Fruit fly (Drosophila melanogaster) whole organism, wandering third instar larva: ENCODE measurements around the gene CG32365.

Experiments used
- Abd-B ChIP-seq: fragments of >200 bp; optimal IDR thresholded peaks from 2 replicates; lab custom pipeline; 2017; ENCODE audit warnings: missing biosample characterization, missing genetic modification characterization
- CG32264 ChIP-seq: fragments of 200-800 bp; sonication (Bioruptor generic); optimal IDR thresholded peaks from 2 replicates; lab custom pipeline; 2016; ENCODE audit warnings: missing biosample characterization, missing genetic modification characterization
- CG9705 ChIP-seq: fragments of 200-800 bp; sonication (Bioruptor generic); optimal IDR thresholded peaks from 2 replicates; lab custom pipeline; 2018; ENCODE audit warnings: missing biosample characterization, mild to moderate bottlenecking, missing genetic modification characterization
- Dfd ChIP-seq: fragments of >200 bp; optimal IDR thresholded peaks from 2 replicates; lab custom pipeline; 2017; ENCODE audit warnings: missing biosample characterization, missing genetic modification characterization
- Dif ChIP-seq: fragments of 200-275, 200-300 bp; sonication (Bioruptor generic); optimal IDR thresholded peaks from 2 replicates; lab custom pipeline; 2018; ENCODE audit warnings: missing biosample characterization, missing genetic modification characterization; ENCODE audit not compliant: partially characterized antibody
- GATAd ChIP-seq: sonication (Bioruptor generic); optimal IDR thresholded peaks from 2 replicates; lab custom pipeline; 2016; ENCODE audit warnings: missing biosample characterization, missing genetic modification characterization
- Hnf4 ChIP-seq: fragments of 200-800 bp; sonication (Bioruptor generic); optimal IDR thresholded peaks from 2 replicates; lab custom pipeline; 2016; ENCODE audit warnings: missing biosample characterization, mild to moderate bottlenecking, missing genetic modification characterization
- Hr78 ChIP-seq: fragments of >200 bp; optimal IDR thresholded peaks from 2 replicates; lab custom pipeline; 2017; ENCODE audit warnings: missing biosample characterization, missing genetic modification characterization
- Hr83 ChIP-seq: fragments of 200-300 bp; sonication (Bioruptor generic); optimal IDR thresholded peaks from 2 replicates; lab custom pipeline; 2016; ENCODE audit warnings: missing biosample characterization, mild to moderate bottlenecking, missing genetic modification characterization, moderate library complexity; ENCODE audit not compliant: poor library complexity, severe bottlenecking
- Jra ChIP-seq: sonication (Bioruptor generic); optimal IDR thresholded peaks from 2 replicates; lab custom pipeline; 2016; ENCODE audit warnings: missing biosample characterization, missing genetic modification characterization
- Mio ChIP-seq: sonication (Bioruptor generic); optimal IDR thresholded peaks from 2 replicates; lab custom pipeline; 2016; ENCODE audit warnings: missing biosample characterization, missing genetic modification characterization
- Myc ChIP-seq: fragments of >200 bp; optimal IDR thresholded peaks from 2 replicates; lab custom pipeline; 2017
- N ChIP-seq: fragments of >200 bp; optimal IDR thresholded peaks from 2 replicates; lab custom pipeline; 2018; ENCODE audit warnings: missing biosample characterization, missing external identifiers, missing genetic modification characterization
- OdsH ChIP-seq: fragments of 200-800 bp; sonication (Bioruptor generic); optimal IDR thresholded peaks from 2 replicates; lab custom pipeline; 2016; ENCODE audit warnings: missing biosample characterization, mild to moderate bottlenecking, missing genetic modification characterization
- Rel ChIP-seq, 2 experiments: fragments of 200-800 bp; sonication (Bioruptor generic) in 1 of 2; optimal IDR thresholded peaks; 2 replicates in 1 of 2; 3 replicates in 1 of 2; lab custom pipeline; 2016 to 2019; ENCODE audit warnings: mild to moderate bottlenecking in 2 of 2, missing biosample characterization in 2 of 2, missing genetic modification characterization in 2 of 2, moderate library complexity in 1 of 2
- Sp1 ChIP-seq: fragments of 200-800 bp; sonication (Bioruptor generic); optimal IDR thresholded peaks from 3 replicates; lab custom pipeline; 2019; ENCODE audit warnings: missing biosample characterization, mild to moderate bottlenecking, missing genetic modification characterization, moderate library complexity
- Vsx2 ChIP-seq: fragments of 200-300, 225-300 bp; sonication (Bioruptor generic); optimal IDR thresholded peaks from 2 replicates; lab custom pipeline; 2018; ENCODE audit warnings: missing biosample characterization, missing genetic modification characterization; ENCODE audit not compliant: partially characterized antibody
- br ChIP-seq: fragments of 200-800 bp; sonication (Bioruptor generic); optimal IDR thresholded peaks from 2 replicates; lab custom pipeline; 2016; ENCODE audit warnings: missing biosample characterization, missing genetic modification characterization
- brk ChIP-seq: fragments of 200-800 bp; sonication (Bioruptor generic); optimal IDR thresholded peaks from 2 replicates; lab custom pipeline; 2016; ENCODE audit warnings: missing biosample characterization, mild to moderate bottlenecking, missing genetic modification characterization
- dl ChIP-seq, 2 experiments: fragments of 175-275, 200-275 bp in 1 of 2; fragments of 200-275 bp in 1 of 2; sonication (Bioruptor generic); optimal IDR thresholded peaks; lab custom pipeline; 2018; ENCODE audit warnings: mild to moderate bottlenecking in 2 of 2, missing biosample characterization in 2 of 2, missing genetic modification characterization in 2 of 2, moderate library complexity in 2 of 2; ENCODE audit not compliant: partially characterized antibody in 2 of 2, insufficient read depth in 1 of 2
- dmrt93B ChIP-seq: fragments of 200-800 bp; sonication (Bioruptor generic); optimal IDR thresholded peaks from 2 replicates; lab custom pipeline; 2018; ENCODE audit warnings: missing biosample characterization, mild to moderate bottlenecking, missing genetic modification characterization
- dsf ChIP-seq: sonication (Bioruptor generic); optimal IDR thresholded peaks from 2 replicates; lab custom pipeline; 2016; ENCODE audit warnings: missing biosample characterization, missing genetic modification characterization, borderline replicate concordance
- ey ChIP-seq: fragments of 200-800 bp; sonication (Bioruptor generic); optimal IDR thresholded peaks from 2 replicates; lab custom pipeline; 2016; ENCODE audit warnings: missing biosample characterization, missing genetic modification characterization
- fru ChIP-seq: fragments of 200-800 bp; sonication (Bioruptor generic); optimal IDR thresholded peaks from 3 replicates; lab custom pipeline; 2016; ENCODE audit warnings: missing biosample characterization, mild to moderate bottlenecking, missing genetic modification characterization
- h ChIP-seq: fragments of 200-800 bp; sonication (Bioruptor generic); optimal IDR thresholded peaks from 3 replicates; lab custom pipeline; 2016; ENCODE audit warnings: missing biosample characterization, mild to moderate bottlenecking, missing genetic modification characterization
- jim ChIP-seq: fragments of 175-275, 200-325 bp; sonication (Bioruptor generic); optimal IDR thresholded peaks from 2 replicates; lab custom pipeline; 2016; ENCODE audit warnings: missing biosample characterization, mild to moderate bottlenecking, missing genetic modification characterization
- lola ChIP-seq: fragments of >200 bp; optimal IDR thresholded peaks from 2 replicates; lab custom pipeline; 2017; ENCODE audit warnings: missing biosample characterization, missing genetic modification characterization
- pan ChIP-seq: fragments of >200 bp; optimal IDR thresholded peaks from 2 replicates; lab custom pipeline; 2017
- psq ChIP-seq: fragments of 200-800 bp; sonication (Bioruptor generic); optimal IDR thresholded peaks from 3 replicates; lab custom pipeline; 2017; ENCODE audit warnings: missing biosample characterization, mild to moderate bottlenecking, missing genetic modification characterization, moderate library complexity
- rgr ChIP-seq: fragments of 200-800 bp; sonication (Bioruptor generic); optimal IDR thresholded peaks from 3 replicates; lab custom pipeline; 2016; ENCODE audit warnings: missing biosample characterization, mild to moderate bottlenecking, missing genetic modification characterization
- sv ChIP-seq: fragments of 200-800 bp; sonication (Bioruptor generic); optimal IDR thresholded peaks from 3 replicates; lab custom pipeline; 2016; ENCODE audit warnings: missing biosample characterization, missing genetic modification characterization
- tai ChIP-seq: sonication (Bioruptor generic); optimal IDR thresholded peaks from 2 replicates; lab custom pipeline; 2016; ENCODE audit warnings: missing biosample characterization, missing genetic modification characterization
- usp ChIP-seq: fragments of >200 bp; optimal IDR thresholded peaks from 2 replicates; lab custom pipeline; 2017; ENCODE audit warnings: missing biosample characterization, missing genetic modification characterization
- woc ChIP-seq: sonication (Bioruptor generic); optimal IDR thresholded peaks from 2 replicates; lab custom pipeline; 2016; ENCODE audit warnings: missing biosample characterization, mild to moderate bottlenecking, missing genetic modification characterization

Gene CG32365

dm6 chr3L:7863766-7864305 lies 5.0 kb upstream of the CG32365 start (continued):
- no peak for TF ChIP-seq pan (lab: Kevin White, UChicago)
- TF ChIP-seq Hnf4 = peak; percentile 40
- TF ChIP-seq Mio = no peak
- no peak for TF ChIP-seq Rel (GFP tag; optimal IDR thresholded peaks at IDR 0.05; lab: Kevin White, UChicago)
- TF ChIP-seq Rel (tag; optimal IDR thresholded peaks at IDR 0.05; lab: Kevin White, UChicago) = peak; percentile 52

- TF ChIP-seq Abd-B (GFP tag; lab: Kevin White, UChicago) (no peak), Dfd (GFP tag; lab: Kevin White, UChicago) (no peak), usp (GFP tag; lab: Kevin White, UChicago) (no peak), ey (GFP tag; lab: Kevin White, UChicago) (no peak), h (GFP tag; lab: Kevin White, UChicago) (peak; percentile 40), rgr (GFP tag; lab: Kevin White, UChicago) (no peak), pan (lab: Kevin White, UChicago) (no peak), Jra (GFP tag; lab: Kevin White, UChicago) (no peak)
Observed at dm6 chr3L:7865094-7865746, 3.6 kb upstream of the CG32365 start.

dm6 chr3L:7865747-7866387 lies 3.0 kb upstream of the CG32365 start:
- TF ChIP-seq Abd-B (GFP tag; lab: Kevin White, UChicago) (no peak), Rel (GFP tag; optimal IDR thresholded peaks at IDR 0.05; lab: Kevin White, UChicago) (no peak), Rel (tag; optimal IDR thresholded peaks at IDR 0.05; lab: Kevin White, UChicago) (no peak), br (GFP tag; lab: Kevin White, UChicago) (no peak), fru (GFP tag; lab: Kevin White, UChicago) (no peak), N (GFP tag; lab: Kevin White, UChicago) (no peak), jim (no peak), h (GFP tag; lab: Kevin White, UChicago) (no peak)

- TF ChIP-seq Hr78 (GFP tag; lab: Kevin White, UChicago) (no peak), Abd-B (GFP tag; lab: Kevin White, UChicago) (no peak), Sp1 (GFP tag; lab: Kevin White, UChicago) (no peak), dl (GFP tag; optimal IDR thresholded peaks at IDR 0.05; lab: Kevin White, UChicago; ENCODE audit: insufficient read depth in 1 of 2, partially characterized antibody in 2 of 2) (no peak), jim (no peak), dmrt93B (GFP tag; lab: Kevin White, UChicago) (no peak), pan (lab: Kevin White, UChicago) (no peak)
Observed at dm6 chr3L:7866558-7866957, 2.3 kb upstream of the CG32365 start.

- TF ChIP-seq sv = no peak
- no peak for TF ChIP-seq Hnf4
- TF ChIP-seq Vsx2 = peak; percentile 77
- no peak for TF ChIP-seq Myc (lab: Kevin White, UChicago)
- TF ChIP-seq fru (GFP tag; lab: Kevin White, UChicago) = peak; percentile 10
- TF ChIP-seq usp (GFP tag; lab: Kevin White, UChicago) = no peak
- no peak for TF ChIP-seq dmrt93B (GFP tag; lab: Kevin White, UChicago)
- no peak for TF ChIP-seq Jra (GFP tag; lab: Kevin White, UChicago)
- peak; percentile 2 for TF ChIP-seq Sp1 (GFP tag; lab: Kevin White, UChicago)
- TF ChIP-seq dl (GFP tag; optimal IDR thresholded peaks at IDR 0.05; lab: Kevin White, UChicago; ENCODE audit: insufficient read depth in 1 of 2, partially characterized antibody in 2 of 2) = peak; percentile 85 to 88
- peak; percentile 72 for TF ChIP-seq Mio
- peak; percentile 90 for TF ChIP-seq Dif (GFP tag; lab: Kevin White, UChicago)
- TF ChIP-seq CG9705 (GFP tag; lab: Kevin White, UChicago) = no peak
- no peak for TF ChIP-seq tai (GFP tag; lab: Kevin White, UChicago)
- no peak for TF ChIP-seq CG32264 (GFP tag; lab: Kevin White, UChicago)
- TF ChIP-seq rgr (GFP tag; lab: Kevin White, UChicago) = peak; percentile 5
- peak; percentile 24 for TF ChIP-seq OdsH (GFP tag; lab: Kevin White, UChicago)
- TF ChIP-seq Hr78 (GFP tag; lab: Kevin White, UChicago) = no peak
- peak; percentile 34 for TF ChIP-seq h (GFP tag; lab: Kevin White, UChicago)
- TF ChIP-seq psq (GFP tag; lab: Kevin White, UChicago) = peak; percentile 19
- TF ChIP-seq br (GFP tag; lab: Kevin White, UChicago) = peak; percentile 15
- peak; percentile 65 for TF ChIP-seq woc (GFP tag; lab: Kevin White, UChicago)
- no peak for TF ChIP-seq brk
- TF ChIP-seq GATAd (GFP tag; lab: Kevin White, UChicago) = peak; percentile 22
- no peak for TF ChIP-seq lola
- TF ChIP-seq dsf (GFP tag; lab: Kevin White, UChicago) = no peak
- TF ChIP-seq Hr83 (GFP tag; lab: Kevin White, UChicago) = peak; percentile 65
- no peak for TF ChIP-seq N (GFP tag; lab: Kevin White, UChicago)
- TF ChIP-seq jim = no peak
Observed at dm6 chr3L:7867036-7867787, 1.6 kb upstream of the CG32365 start, which contains the start of gene Pdp1. Pdp1 (minus strand) TSS chr3L:7867369.
